Worm (Caenorhabditis elegans) whole organism, midembryonic: ENCODE data around the gene ZK287.7.

Experiments used
- flt-1 ChIP-seq: fragments of 200-800 bp; sonication (Bioruptor generic); IDR thresholded peaks from 2 replicates; pipeline ENCODE4 v1.3.6; 2022; ENCODE audit warnings: missing genetic modification characterization, missing compliant biosample characterization
- tab-1 ChIP-seq: fragments of 200-800 bp; sonication (Bioruptor generic); IDR thresholded peaks from 2 replicates; pipeline ENCODE4 v1.3.6; 2022; ENCODE audit warnings: missing genetic modification characterization, missing compliant biosample characterization

DNA sequence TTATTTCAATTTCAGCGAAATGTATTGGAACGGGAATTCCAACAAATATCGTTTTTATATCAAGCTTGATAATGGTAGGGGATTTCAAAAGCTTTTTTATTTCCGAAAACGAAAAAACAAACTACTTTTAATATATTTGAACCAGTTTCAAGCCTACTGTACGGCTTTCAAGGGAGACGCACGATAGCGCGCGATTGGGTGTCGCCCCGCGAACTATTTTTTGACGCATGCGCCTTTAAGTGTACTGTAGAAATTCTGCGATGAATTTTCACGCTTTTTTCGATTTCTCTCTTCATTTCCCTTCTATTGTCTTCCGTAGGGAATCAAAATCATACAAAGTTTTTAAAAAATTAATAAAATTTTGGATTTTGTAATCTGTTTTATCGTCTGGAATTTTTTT is 10.7 kb downstream of the ZK287.7 start:
- TF ChIP-seq flt-1 (GFP tag; lab: Robert Waterston, UW) (no peak), tab-1 (GFP tag; lab: Robert Waterston, UW) (no peak)
